Fruit fly (Drosophila melanogaster) whole organism, embryonic: ENCODE data around the gene mRpL19.
A peak's percentile ranks its signal among the peaks of the same experiment; 100 is the strongest.

Experiments
- Adf1 ChIP-seq: fragments of 200-800 bp; sonication (Bioruptor generic); IDR thresholded peaks from 2 replicates; pipeline ENCODE4 v1.3.6; 2022; ENCODE audit warnings: missing biosample characterization, missing genetic modification characterization
- Asciz ChIP-seq: fragments of 200-800 bp; sonication (Bioruptor generic); optimal IDR thresholded peaks from 2 replicates; lab custom pipeline; 2017; ENCODE audit warnings: missing biosample characterization, mild to moderate bottlenecking, missing genetic modification characterization, missing genetic modification reagents
- Atf6 ChIP-seq: fragments of 200-800 bp; sonication (Bioruptor generic); IDR thresholded peaks from 2 replicates; pipeline ENCODE4 v1.3.6; 2022; ENCODE audit warnings: missing biosample characterization, missing genetic modification characterization
- BtbVII ChIP-seq: fragments of 200-800 bp; sonication (Bioruptor generic); optimal IDR thresholded peaks from 3 replicates; lab custom pipeline; 2017; ENCODE audit warnings: missing biosample characterization, mild to moderate bottlenecking, missing genetic modification characterization
- CG10366 ChIP-seq: fragments of 200-800 bp; sonication (Bioruptor generic); IDR thresholded peaks from 2 replicates; pipeline ENCODE4 v1.3.6; 2022; ENCODE audit warnings: missing biosample characterization, missing genetic modification characterization
- CG12659 ChIP-seq: fragments of 200-800 bp; sonication (Bioruptor generic); optimal IDR thresholded peaks from 3 replicates; lab custom pipeline; 2017; ENCODE audit warnings: mild to moderate bottlenecking, missing biosample characterization, missing genetic modification reagents, missing genetic modification characterization
- CG13424 ChIP-seq: fragments of 200-800 bp; sonication (Bioruptor generic); optimal IDR thresholded peaks from 2 replicates; lab custom pipeline; 2019; ENCODE audit warnings: missing biosample characterization, mild to moderate bottlenecking, missing genetic modification characterization, moderate library complexity
- CG14014 ChIP-seq: fragments of 200-800 bp; sonication (Bioruptor generic); IDR thresholded peaks from 2 replicates; pipeline ENCODE4 v1.3.6; 2022; ENCODE audit warnings: missing biosample characterization, missing genetic modification characterization
- CG1529 ChIP-seq: fragments of 200-800 bp; sonication (Bioruptor generic); optimal IDR thresholded peaks from 3 replicates; lab custom pipeline; 2018; ENCODE audit warnings: missing biosample characterization, missing genetic modification characterization
- CG15514 ChIP-seq: fragments of 200-800 bp; sonication (Bioruptor generic); optimal IDR thresholded peaks from 3 replicates; lab custom pipeline; 2017; ENCODE audit warnings: missing biosample characterization, missing genetic modification characterization, mild to moderate bottlenecking, moderate library complexity, missing genetic modification reagents
- CG1647 ChIP-seq: fragments of 200-800 bp; sonication (Bioruptor generic); optimal IDR thresholded peaks from 3 replicates; lab custom pipeline; 2016; ENCODE audit warnings: missing biosample characterization, missing genetic modification characterization
- CG16779 ChIP-seq: fragments of 200-800 bp; sonication (Bioruptor generic); IDR thresholded peaks from 2 replicates; pipeline ENCODE4 v1.3.6; 2022; ENCODE audit warnings: missing biosample characterization, missing genetic modification characterization
- CG17829 ChIP-seq: fragments of 200-800 bp; optimal IDR thresholded peaks from 2 replicates; lab custom pipeline; 2019; ENCODE audit warnings: missing biosample characterization, mild to moderate bottlenecking, missing genetic modification characterization, moderate library complexity
- CG2678 ChIP-seq: fragments of 200-800 bp; sonication (Bioruptor generic); optimal IDR thresholded peaks from 3 replicates; lab custom pipeline; 2019; ENCODE audit warnings: missing biosample characterization, mild to moderate bottlenecking, missing genetic modification characterization, moderate library complexity
- CG3065 ChIP-seq: fragments of 200-800 bp; sonication (Bioruptor generic); optimal IDR thresholded peaks from 2 replicates; lab custom pipeline; 2016; ENCODE audit warnings: missing biosample characterization, missing genetic modification characterization
- CG3163 ChIP-seq: fragments of 200-800 bp; sonication (Bioruptor generic); optimal IDR thresholded peaks from 3 replicates; lab custom pipeline; 2016; ENCODE audit warnings: missing biosample characterization, missing genetic modification characterization
- CG3847 ChIP-seq: fragments of 200-800 bp; sonication (Bioruptor generic); IDR thresholded peaks from 2 replicates; pipeline ENCODE4 v1.3.6; 2022; ENCODE audit warnings: missing biosample characterization, missing genetic modification characterization
- CG6254 ChIP-seq: fragments of 200-800 bp; sonication (Bioruptor generic); optimal IDR thresholded peaks from 3 replicates; lab custom pipeline; 2017; ENCODE audit warnings: mild to moderate bottlenecking, missing biosample characterization, missing genetic modification reagents, missing genetic modification characterization
- CG6791 ChIP-seq: fragments of 200-800 bp; sonication (Bioruptor generic); IDR thresholded peaks from 3 replicates; pipeline ENCODE4 v1.3.6; 2022; ENCODE audit warnings: missing biosample characterization, missing genetic modification characterization; ENCODE audit not compliant: partially characterized antibody
- CG9876 ChIP-seq: fragments of 200-800 bp; sonication (Bioruptor generic); optimal IDR thresholded peaks from 2 replicates; lab custom pipeline; 2016; ENCODE audit warnings: missing biosample characterization, missing genetic modification characterization
- CHES-1-like ChIP-seq: fragments of 200-800 bp; sonication (Bioruptor generic); optimal IDR thresholded peaks from 2 replicates; lab custom pipeline; 2016; ENCODE audit warnings: missing biosample characterization, missing genetic modification characterization
- Dek ChIP-seq: fragments of 200-800 bp; sonication (Bioruptor generic); optimal IDR thresholded peaks from 3 replicates; lab custom pipeline; 2019; ENCODE audit warnings: missing biosample characterization, mild to moderate bottlenecking, missing genetic modification characterization, moderate library complexity
- HLH4C ChIP-seq: fragments of 200-800 bp; sonication (Bioruptor generic); IDR thresholded peaks from 3 replicates; pipeline ENCODE4 v1.3.6; 2022; ENCODE audit warnings: missing biosample characterization, missing genetic modification characterization; ENCODE audit not compliant: partially characterized antibody
- Hand ChIP-seq: fragments of 200-800 bp; sonication (Bioruptor generic); optimal IDR thresholded peaks from 2 replicates; lab custom pipeline; 2017; ENCODE audit warnings: mild to moderate bottlenecking, missing biosample characterization, missing genetic modification reagents, missing genetic modification characterization
- Hr39 ChIP-seq: fragments of >200 bp; optimal IDR thresholded peaks from 2 replicates; lab custom pipeline; 2017
- MBD-R2 ChIP-seq: fragments of 200-800 bp; sonication (Bioruptor generic); IDR thresholded peaks from 2 replicates; pipeline ENCODE4 v1.3.6; 2022; ENCODE audit warnings: missing biosample characterization, missing genetic modification characterization
- Poxn ChIP-seq: fragments of 200-800 bp; sonication (Bioruptor generic); IDR thresholded peaks from 2 replicates; pipeline ENCODE4 v1.3.6; 2022; ENCODE audit warnings: missing biosample characterization, missing genetic modification characterization
- Ravus ChIP-seq: fragments of 200-800 bp; sonication (Bioruptor generic); IDR thresholded peaks from 2 replicates; pipeline ENCODE4 v1.3.6; 2022; ENCODE audit warnings: missing biosample characterization, missing genetic modification characterization
- Scr ChIP-seq: fragments of 200-800 bp; sonication (Bioruptor generic); IDR thresholded peaks from 2 replicates; pipeline ENCODE4 v1.3.6; 2022; ENCODE audit warnings: missing biosample characterization, missing genetic modification characterization; ENCODE audit not compliant: partially characterized antibody
- Sox102F ChIP-seq: fragments of 200-800 bp; sonication (Bioruptor generic); optimal IDR thresholded peaks from 2 replicates; lab custom pipeline; 2018; ENCODE audit warnings: missing biosample characterization, mild to moderate bottlenecking, missing genetic modification characterization, moderate library complexity
- Spps ChIP-seq: fragments of 200-800 bp; sonication (Bioruptor generic); optimal IDR thresholded peaks from 2 replicates; lab custom pipeline; 2018; ENCODE audit warnings: missing biosample characterization, mild to moderate bottlenecking, missing genetic modification characterization
- Tbp ChIP-seq: fragments of >200 bp; optimal IDR thresholded peaks from 2 replicates; lab custom pipeline; 2018; ENCODE audit warnings: missing biosample characterization, missing genetic modification characterization
- abd-A ChIP-seq: fragments of 200-800 bp; sonication (Bioruptor generic); optimal IDR thresholded peaks from 3 replicates; lab custom pipeline; 2019; ENCODE audit warnings: missing biosample characterization, mild to moderate bottlenecking, missing genetic modification characterization, moderate library complexity
- bbx ChIP-seq: fragments of 200-800 bp; sonication (Bioruptor generic); IDR thresholded peaks from 2 replicates; pipeline ENCODE4 v1.3.6; 2022; ENCODE audit warnings: missing biosample characterization, missing genetic modification characterization; ENCODE audit not compliant: partially characterized antibody
- bcd ChIP-seq: fragments of 200-800 bp; sonication (Bioruptor generic); optimal IDR thresholded peaks from 2 replicates; lab custom pipeline; 2017; ENCODE audit warnings: missing biosample characterization, mild to moderate bottlenecking, missing genetic modification characterization
- corto ChIP-seq: fragments of 200-800 bp; sonication (Bioruptor generic); optimal IDR thresholded peaks from 2 replicates; lab custom pipeline; 2016; ENCODE audit warnings: missing biosample characterization, mild to moderate bottlenecking, missing genetic modification characterization, moderate library complexity
- crc ChIP-seq: fragments of 200-800 bp; sonication (Bioruptor generic); optimal IDR thresholded peaks from 2 replicates; lab custom pipeline; 2016; ENCODE audit warnings: missing biosample characterization, missing genetic modification characterization
- dmrt11E ChIP-seq: fragments of 200-800 bp; sonication (Bioruptor generic); optimal IDR thresholded peaks from 3 replicates; lab custom pipeline; 2018; ENCODE audit warnings: missing biosample characterization, mild to moderate bottlenecking, missing genetic modification characterization, moderate library complexity
- emc ChIP-seq: fragments of 200-800 bp; sonication (Bioruptor generic); optimal IDR thresholded peaks from 2 replicates; lab custom pipeline; 2016; ENCODE audit warnings: missing biosample characterization, missing genetic modification characterization
- esg ChIP-seq: fragments of 200-800 bp; sonication (Bioruptor generic); conservative IDR thresholded peaks from 2 replicates; pipeline ENCODE4 v1.3.6; 2022; ENCODE audit warnings: missing biosample characterization, missing genetic modification characterization
- eve ChIP-seq, 2 experiments: fragments of >200 bp; optimal IDR thresholded peaks; 2 replicates each; lab custom pipeline; 2017; ENCODE audit warnings: missing biosample characterization in 2 of 2, missing genetic modification characterization in 2 of 2
- ewg ChIP-seq: fragments of 200-800 bp; sonication (Bioruptor generic); optimal IDR thresholded peaks from 3 replicates; lab custom pipeline; 2017; ENCODE audit warnings: mild to moderate bottlenecking, missing biosample characterization, missing genetic modification reagents, missing genetic modification characterization
- gce ChIP-seq: fragments of 200-800 bp; sonication (Bioruptor generic); IDR thresholded peaks from 3 replicates; pipeline ENCODE4 v1.3.6; 2022; ENCODE audit warnings: missing biosample characterization, missing genetic modification characterization
- grau ChIP-seq: fragments of 200-800 bp; optimal IDR thresholded peaks from 3 replicates; lab custom pipeline; 2019; ENCODE audit warnings: missing biosample characterization, mild to moderate bottlenecking, missing genetic modification characterization, moderate library complexity
- gt ChIP-seq: fragments of 200-800 bp; sonication (Bioruptor generic); IDR thresholded peaks from 2 replicates; pipeline ENCODE4 v1.3.6; 2022; ENCODE audit warnings: missing biosample characterization, missing genetic modification characterization
- h ChIP-seq: fragments of >200 bp; optimal IDR thresholded peaks from 2 replicates; lab custom pipeline; 2017
- lmd ChIP-seq: fragments of 200-800 bp; sonication (Bioruptor generic); IDR thresholded peaks from 2 replicates; pipeline ENCODE4 v1.3.6; 2022; ENCODE audit warnings: missing biosample characterization, missing genetic modification characterization
- nerfin-2 ChIP-seq: fragments of 200-800 bp; sonication (Bioruptor generic); IDR thresholded peaks from 2 replicates; pipeline ENCODE4 v1.3.6; 2022; ENCODE audit warnings: missing biosample characterization, missing genetic modification characterization; ENCODE audit not compliant: partially characterized antibody
- pum ChIP-seq: fragments of 200-800 bp; sonication (Bioruptor generic); optimal IDR thresholded peaks from 2 replicates; lab custom pipeline; 2016; ENCODE audit warnings: missing biosample characterization, missing genetic modification characterization
- scrt ChIP-seq: fragments of 200-800 bp; sonication (Bioruptor generic); optimal IDR thresholded peaks from 2 replicates; lab custom pipeline; 2018; ENCODE audit warnings: missing biosample characterization, mild to moderate bottlenecking, missing genetic modification characterization, moderate library complexity
- vvl ChIP-seq: fragments of 200-800 bp; sonication (Bioruptor generic); IDR thresholded peaks from 2 replicates; pipeline ENCODE4 v1.3.6; 2022; ENCODE audit warnings: missing biosample characterization, missing genetic modification characterization

Gene mRpL19

DNA sequence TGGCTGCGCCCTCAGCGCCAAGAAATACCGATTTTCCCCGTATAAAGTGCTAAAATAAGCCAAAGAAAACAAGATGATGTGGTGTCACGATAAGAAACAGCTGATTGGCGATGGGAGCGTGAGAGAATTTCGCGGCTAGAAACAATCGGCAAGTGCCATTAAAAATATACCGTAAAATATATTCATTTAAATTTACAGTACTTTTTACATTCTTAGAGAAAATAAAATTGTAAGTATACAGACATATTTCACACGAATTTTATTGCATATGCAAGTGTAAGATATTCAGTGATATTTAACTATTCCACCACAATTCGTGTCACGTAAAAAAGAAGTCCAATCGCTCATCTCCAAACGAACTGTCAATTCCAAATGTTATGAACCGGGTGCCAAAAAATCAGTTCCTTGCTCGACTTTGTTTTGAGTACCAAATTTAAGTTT, 2.7 kb downstream of the mRpL19 start, which contains the start of the genes Unc50, CG11755 and CG8043 (continued):
- TF ChIP-seq CG16779 (GFP tag; lab: Robert Waterston, UW) = no peak
- peak; percentile 84 for TF ChIP-seq grau
- TF ChIP-seq CG9876 (GFP tag; lab: Kevin White, UChicago) = peak; percentile 50
- peak; percentile 79 for TF ChIP-seq bcd (GFP tag; lab: Kevin White, UChicago)
- no peak for TF ChIP-seq scrt
- TF ChIP-seq Tbp (GFP tag; lab: Kevin White, UChicago) = no peak
- peak; percentile 83 for TF ChIP-seq CG17829 (tag; lab: Kevin White, UChicago)
- no peak for TF ChIP-seq eve (GFP tag; optimal IDR thresholded peaks at IDR 0.05; lab: Kevin White, UChicago)
- peak; percentile 88 for TF ChIP-seq nerfin-2 (GFP tag; lab: Robert Waterston, UW)
- TF ChIP-seq CHES-1-like (GFP tag; lab: Kevin White, UChicago) = peak; percentile 33
- peak; percentile 95 for TF ChIP-seq MBD-R2 (GFP tag; lab: Robert Waterston, UW)
- TF ChIP-seq gt (GFP tag; lab: Robert Waterston, UW) = no peak
- TF ChIP-seq CG3163 (GFP tag; lab: Kevin White, UChicago) = peak; percentile 9
- peak; percentile 19 for TF ChIP-seq crc (GFP tag; lab: Kevin White, UChicago)
- TF ChIP-seq CG12659 (GFP tag; lab: Kevin White, UChicago) = peak; percentile 86
- peak; percentile 63 for TF ChIP-seq esg
- peak; percentile 84 for TF ChIP-seq CG13424 (tag; lab: Kevin White, UChicago)
- TF ChIP-seq CG2678 (tag; lab: Kevin White, UChicago) = peak; percentile 82
- TF ChIP-seq Dek (tag; lab: Kevin White, UChicago) = peak; percentile 59
- no peak for TF ChIP-seq Hr39 (lab: Kevin White, UChicago)
- peak; percentile 89 for TF ChIP-seq CG3847 (GFP tag; lab: Robert Waterston, UW)
- TF ChIP-seq Sox102F (GFP tag; lab: Kevin White, UChicago) = peak; percentile 67
- TF ChIP-seq abd-A (tag; lab: Kevin White, UChicago) = no peak
- no peak for TF ChIP-seq gce
- peak; percentile 77 for TF ChIP-seq CG14014 (GFP tag; lab: Robert Waterston, UW)
- no peak for TF ChIP-seq Poxn (GFP tag; lab: Robert Waterston, UW)
- peak; percentile 10; the same call in 1 of the 2 replicates for TF ChIP-seq Ravus
- TF ChIP-seq emc = peak; percentile 20
- peak; percentile 94 for TF ChIP-seq HLH4C (GFP tag; lab: Robert Waterston, UW)
- peak; percentile 41 for TF ChIP-seq CG6254
- TF ChIP-seq CG10366 (GFP tag; lab: Robert Waterston, UW) = peak; percentile 48; the same call in 1 of the 2 replicates
- TF ChIP-seq h (lab: Kevin White, UChicago) = no peak
- TF ChIP-seq CG15514 = peak; percentile 96
- TF ChIP-seq ewg (GFP tag; lab: Kevin White, UChicago) = peak; percentile 39
- peak; percentile 73 for TF ChIP-seq Adf1
- no peak for TF ChIP-seq Hand (GFP tag; lab: Kevin White, UChicago)
- peak; percentile 32 for TF ChIP-seq CG1529
- peak; percentile 82 for TF ChIP-seq lmd (GFP tag; lab: Robert Waterston, UW)
- peak; percentile 48 for TF ChIP-seq Spps
- peak; percentile 72 for TF ChIP-seq corto (GFP tag; lab: Kevin White, UChicago)
- TF ChIP-seq BtbVII (GFP tag; lab: Kevin White, UChicago) = no peak
- TF ChIP-seq Asciz (GFP tag; lab: Kevin White, UChicago) = no peak
- peak; percentile 99 for TF ChIP-seq Scr
- peak; percentile 48 for TF ChIP-seq CG3065 (GFP tag; lab: Kevin White, UChicago)
- peak; percentile 92 for TF ChIP-seq bbx (GFP tag; lab: Robert Waterston, UW)
- TF ChIP-seq CG6791 = peak; percentile 92
- peak; percentile 67 for TF ChIP-seq CG1647 (GFP tag; lab: Kevin White, UChicago)
- peak; percentile 63; the same call in 1 of the 2 replicates for TF ChIP-seq Atf6 (GFP tag; lab: Robert Waterston, UW)
- peak; percentile 77 for TF ChIP-seq dmrt11E (tag; lab: Kevin White, UChicago)
- peak; percentile 81 for TF ChIP-seq vvl (GFP tag; lab: Robert Waterston, UW)
- TF ChIP-seq pum (GFP tag; lab: Kevin White, UChicago) = peak; percentile 68
